Fruit fly (Drosophila melanogaster): ENCODE results near the gene CG31668.
A peak's percentile ranks its signal among the peaks of the same experiment; 100 is the strongest.

The CG31668 gene

dm6 chr2L:2177312-2177968 is 28.5 kb downstream of the CG31668 start (continued):
- TF ChIP-seq CG14050 (GFP tag; IDR thresholded peaks at IDR 0.05) (peak; percentile 45; the same call in 2 of the 3 replicates), CG7963 (GFP tag; IDR thresholded peaks at IDR 0.05; ENCODE audit: partially characterized antibody) (no peak), dan (GFP tag; IDR thresholded peaks at IDR 0.05) (no peak), trem (tag; optimal IDR thresholded peaks at IDR 0.05) (no peak), TFAM (GFP tag; optimal IDR thresholded peaks at IDR 0.05) (no peak), CG15073 (GFP tag; optimal IDR thresholded peaks at IDR 0.05) (no peak), CG17829 (tag; optimal IDR thresholded peaks at IDR 0.05) (peak; percentile 23), Elba2 (GFP tag; optimal IDR thresholded peaks at IDR 0.05) (no peak), CG11560 (tag; IDR thresholded peaks at IDR 0.05) (no peak), slou (GFP tag; optimal IDR thresholded peaks at IDR 0.05) (peak; percentile 30), Bdp1 (GFP tag; optimal IDR thresholded peaks at IDR 0.05) (no peak), CG18764 (GFP tag; optimal IDR thresholded peaks at IDR 0.05) (peak; percentile 21), CG33557 (GFP tag; optimal IDR thresholded peaks at IDR 0.05) (no peak), Bteb2 (GFP tag; optimal IDR thresholded peaks at IDR 0.05) (no peak), Taf1 (GFP tag; IDR thresholded peaks at IDR 0.05) (peak; percentile 45; the same call in 1 of the 2 replicates), cas (GFP tag; IDR thresholded peaks at IDR 0.05) (no peak), Neu2 (GFP tag; optimal IDR thresholded peaks at IDR 0.05; ENCODE audit: borderline replicate concordance) (no peak), Meics (GFP tag; optimal IDR thresholded peaks at IDR 0.05) (peak; percentile 62), HHEX (GFP tag; optimal IDR thresholded peaks at IDR 0.05) (peak; percentile 44), sna (GFP tag; IDR thresholded peaks at IDR 0.05; ENCODE audit: partially characterized antibody) (no peak), nau (GFP tag; optimal IDR thresholded peaks at IDR 0.05) (peak; percentile 38), Ssrp (tag; optimal IDR thresholded peaks at IDR 0.05) (peak; percentile 11), tx (GFP tag; optimal IDR thresholded peaks at IDR 0.05) (peak; percentile 21), BEAF-32 (GFP tag; optimal IDR thresholded peaks at IDR 0.05) (no peak), CG34376 (GFP tag; optimal IDR thresholded peaks at IDR 0.05) (no peak), Nf-YC (tag; optimal IDR thresholded peaks at IDR 0.05) (no peak), org-1 (GFP tag; optimal IDR thresholded peaks at IDR 0.05) (no peak), CG7372 (GFP tag; IDR thresholded peaks at IDR 0.05) (no peak), Med (GFP tag) (peak; percentile 93), Xrp1 (GFP tag; IDR thresholded peaks at IDR 0.05) (peak; percentile 54; the same call in 1 of the 2 replicates), btn (GFP tag; optimal IDR thresholded peaks at IDR 0.05) (no peak), CTCF (GFP tag; optimal IDR thresholded peaks at IDR 0.05) (no peak), wek (GFP tag; optimal IDR thresholded peaks at IDR 0.05) (peak; percentile 6), bsh (GFP tag; optimal IDR thresholded peaks at IDR 0.05) (peak in 1 of 2 experiments; percentile 46), slp2 (GFP tag; optimal IDR thresholded peaks at IDR 0.05) (no peak), CG13424 (tag; optimal IDR thresholded peaks at IDR 0.05) (peak; percentile 20), CG32772 (GFP tag; IDR thresholded peaks at IDR 0.05) (peak; percentile 27; the same call in 1 of the 2 replicates), CG1792 (GFP tag; optimal IDR thresholded peaks at IDR 0.05) (no peak), Jarid2 (GFP tag; optimal IDR thresholded peaks at IDR 0.05) (no peak), Mad (GFP tag; optimal IDR thresholded peaks at IDR 0.05) (no peak), Fer1 (GFP tag; optimal IDR thresholded peaks at IDR 0.05) (peak; percentile 43), fu2 (GFP tag; optimal IDR thresholded peaks at IDR 0.05) (no peak), crc (GFP tag; optimal IDR thresholded peaks at IDR 0.05) (no peak), kni (GFP tag; optimal IDR thresholded peaks at IDR 0.05) (no peak), CG13894 (tag; optimal IDR thresholded peaks at IDR 0.05) (no peak), eve (GFP tag; optimal IDR thresholded peaks at IDR 0.05) (peak in 1 of 2 experiments; percentile 84), zfh1 (GFP tag; IDR thresholded peaks at IDR 0.05) (peak; percentile 49; the same call in 1 of the 3 replicates), CG12391 (tag; optimal IDR thresholded peaks at IDR 0.05) (peak; percentile 26), CG7745 (tag; optimal IDR thresholded peaks at IDR 0.05) (no peak), Doc3 (GFP tag; IDR thresholded peaks at IDR 0.05; ENCODE audit: partially characterized antibody) (no peak)
